Fruit fly (Drosophila melanogaster): ENCODE results near the gene Acbp5.

DNA sequence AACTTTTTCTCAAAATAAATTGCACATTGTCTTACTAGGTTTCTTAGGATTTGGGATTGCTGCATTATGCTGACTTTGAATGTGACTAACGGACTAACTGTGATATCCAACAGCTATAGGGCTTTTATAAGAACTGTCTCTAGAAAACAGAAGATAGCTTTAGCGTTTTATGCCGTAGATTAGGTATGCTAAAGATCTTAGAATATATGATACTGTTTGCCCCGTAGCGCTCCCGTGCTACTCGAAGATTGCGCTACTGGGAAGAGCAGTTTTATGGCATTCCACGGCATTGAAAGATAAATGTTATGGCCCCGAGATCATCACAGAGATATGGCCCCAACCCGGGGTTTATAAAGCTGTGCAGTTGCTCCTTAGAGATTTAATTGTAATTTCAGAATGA, 13.7 kb upstream of the Acbp5 start, which contains the start of the genes CG13311 and CG34426:
- TF ChIP-seq tj (GFP tag; optimal IDR thresholded peaks at IDR 0.05) (no peak), cnc (optimal IDR thresholded peaks at IDR 0.05) (no peak), ovo (GFP tag; optimal IDR thresholded peaks at IDR 0.05) (no peak), kay (GFP tag; ENCODE audit: borderline replicate concordance) (no peak), cic (GFP tag; optimal IDR thresholded peaks at IDR 0.05) (peak; percentile 4), toe (GFP tag; optimal IDR thresholded peaks at IDR 0.05) (no peak), CG14711 (tag; optimal IDR thresholded peaks at IDR 0.05) (no peak), CG11617 (GFP tag; optimal IDR thresholded peaks at IDR 0.05) (no peak), CG12768 (GFP tag; optimal IDR thresholded peaks at IDR 0.05) (no peak)

Measured in whole organism, adult.